Comparison of ENCODE assay signal across 3 fruit fly cellular contexts in the genomic region with DNA sequence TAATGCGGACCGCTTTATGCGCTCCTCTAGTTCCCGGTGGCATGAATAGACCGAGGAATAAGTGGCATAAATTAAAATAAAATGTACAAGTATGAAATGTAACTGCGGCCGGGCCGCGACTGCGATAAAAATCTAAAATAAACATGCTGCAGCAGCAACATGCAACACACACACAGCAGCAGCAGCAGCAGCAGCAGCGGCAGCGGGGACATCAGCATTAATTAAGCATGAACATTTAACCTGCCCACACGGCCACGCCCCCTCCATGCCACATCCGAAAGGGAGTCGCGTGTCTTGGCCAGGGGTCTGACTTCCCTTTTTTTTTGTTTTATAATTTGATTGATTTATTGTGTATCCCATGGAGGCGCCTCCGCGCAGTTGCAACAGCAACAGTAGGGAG.
A peak's percentile ranks its signal among the peaks of the same experiment; 100 is the strongest.
TF ChIP-seq lines count a peak whose summit lies in the region.

No protein-coding gene starts in this region.

- TF ChIP-seq CTCF in whole organism, embryonic (GFP tag; optimal IDR thresholded peaks at IDR 0.05; lab: Kevin White, UChicago), result no peak

TF ChIP-seq in whole organism, embryonic, 481 proteins besides CTCF, POLR2A, EP300 and RAD21:
- TF ChIP-seq CG3065 (GFP tag; optimal IDR thresholded peaks at IDR 0.05; lab: Kevin White, UChicago), result peak; percentile 11
- peak; percentile 42 for TF ChIP-seq Ets65A (GFP tag; lab: Kevin White, UChicago)
- TF ChIP-seq CG8944 (GFP tag; optimal IDR thresholded peaks at IDR 0.05; lab: Kevin White, UChicago), result no peak
- TF ChIP-seq z (GFP tag; IDR thresholded peaks at IDR 0.05; lab: Robert Waterston, UW), result peak; percentile 1; the same call in 1 of the 3 replicates
- TF ChIP-seq sqz (GFP tag; optimal IDR thresholded peaks at IDR 0.05; lab: Kevin White, UChicago), result peak; percentile 48
- TF ChIP-seq Dll (GFP tag; IDR thresholded peaks at IDR 0.05; lab: Robert Waterston, UW; ENCODE audit: partially characterized antibody), result 0 out of 4 replicates have a peak, but pooled peaks have one; percentile 13
- TF ChIP-seq cg (GFP tag; optimal IDR thresholded peaks at IDR 0.05; lab: Kevin White, UChicago), result peak; percentile 3
- TF ChIP-seq ase (GFP tag; IDR thresholded peaks at IDR 0.05; lab: Robert Waterston, UW), result no peak
- peak; percentile 72 for TF ChIP-seq sens (GFP tag; lab: Kevin White, UChicago)
- no peak for TF ChIP-seq org-1 (GFP tag; optimal IDR thresholded peaks at IDR 0.05; lab: Kevin White, UChicago)
- no peak for TF ChIP-seq ind (GFP tag; optimal IDR thresholded peaks at IDR 0.05; lab: Kevin White, UChicago)
- TF ChIP-seq Med (GFP tag; lab: Kevin White, UChicago), result no peak
- TF ChIP-seq danr (GFP tag; IDR thresholded peaks at IDR 0.05; lab: Robert Waterston, UW), result no peak
- no peak for TF ChIP-seq Bdp1 (GFP tag; optimal IDR thresholded peaks at IDR 0.05; lab: Kevin White, UChicago)

TF ChIP-seq in whole organism, pupa, 21 proteins besides CTCF, POLR2A, EP300 and RAD21:
- TF ChIP-seq CG14655 (GFP tag; optimal IDR thresholded peaks at IDR 0.05; lab: Kevin White, UChicago) (no peak), CG13204 (GFP tag; optimal IDR thresholded peaks at IDR 0.05; lab: Kevin White, UChicago) (peak; percentile 22)
TF ChIP-seq in whole organism, pupa: peak in this region for 1.

TF ChIP-seq in whole organism, wandering third instar larva, 38 proteins besides CTCF, POLR2A, EP300 and RAD21:
- TF ChIP-seq Jra (GFP tag; optimal IDR thresholded peaks at IDR 0.05; lab: Kevin White, UChicago) (no peak), Dfd (GFP tag; optimal IDR thresholded peaks at IDR 0.05; lab: Kevin White, UChicago) (peak; percentile 74), sv (GFP tag; optimal IDR thresholded peaks at IDR 0.05; lab: Kevin White, UChicago) (no peak)

Comparison
In these comparisons a context has a peak if more than half of its experiments do, and no peak if none do; other contexts are left out.
1. Of the 10 proteins assayed by ChIP-seq in both whole organism, embryonic and whole organism, wandering third instar larva: peak only in whole organism, embryonic: none; only in whole organism, wandering third instar larva: Dfd; in both: none; in neither: 9.